Worm (Caenorhabditis elegans) whole organism, mixed stage, embryonic: Measurements from ENCODE around the gene T05A12.4.

ENCODE experiments used
- ceh-39 ChIP-seq: fragments of 150-350 bp; optimal IDR thresholded peaks from 2 replicates; lab custom pipeline; 2014; ENCODE audit warnings: missing biosample characterization, missing genetic modification characterization
- ceh-83 ChIP-seq: fragments of 200-800 bp; sonication (Bioruptor generic); optimal IDR thresholded peaks from 2 replicates; lab custom pipeline; 2018; ENCODE audit warnings: mild to moderate bottlenecking, missing genetic modification characterization, missing compliant biosample characterization
- elt-3 ChIP-seq: fragments of 150-350 bp; optimal IDR thresholded peaks from 2 replicates; lab custom pipeline; 2014; ENCODE audit warnings: missing biosample characterization, missing genetic modification characterization
- lin-13 ChIP-seq: fragments of 150-350 bp; optimal IDR thresholded peaks from 2 replicates; lab custom pipeline; 2014; ENCODE audit warnings: missing biosample characterization, missing genetic modification characterization
- mab-5 ChIP-seq: fragments of 150-350 bp; optimal IDR thresholded peaks from 2 replicates; lab custom pipeline; 2014; ENCODE audit warnings: missing biosample characterization, missing genetic modification characterization
- nhr-237 ChIP-seq: fragments of 150-350 bp; optimal IDR thresholded peaks from 2 replicates; lab custom pipeline; 2014; ENCODE audit warnings: missing biosample characterization, missing genetic modification characterization
- nhr-28 ChIP-seq: fragments of 150-350 bp; optimal IDR thresholded peaks from 2 replicates; lab custom pipeline; 2014; ENCODE audit warnings: missing biosample characterization, missing genetic modification characterization
- nhr-76 ChIP-seq: sonication (generic microtip); optimal IDR thresholded peaks from 2 replicates; lab custom pipeline; 2017; ENCODE audit warnings: missing biosample characterization, missing genetic modification characterization
- unc-39 ChIP-seq: fragments of 150-350 bp; optimal IDR thresholded peaks from 2 replicates; lab custom pipeline; 2014; ENCODE audit warnings: missing biosample characterization, missing genetic modification characterization
- unc-62 ChIP-seq: fragments of 150-350 bp; optimal IDR thresholded peaks from 2 replicates; lab custom pipeline; 2014; ENCODE audit warnings: missing biosample characterization, missing genetic modification reagents, missing genetic modification characterization
- ztf-11 ChIP-seq: fragments of 150-350 bp; optimal IDR thresholded peaks from 2 replicates; lab custom pipeline; 2014; ENCODE audit warnings: missing biosample characterization, missing genetic modification characterization

- TF ChIP-seq mab-5 (no peak), ztf-11 (tag; lab: Kevin White, UChicago) (no peak), unc-62 (no peak), lin-13 (tag; lab: Kevin White, UChicago) (no peak), unc-39 (tag; lab: Kevin White, UChicago) (no peak), nhr-28 (tag; lab: Kevin White, UChicago) (no peak), ceh-83 (GFP tag; lab: Kevin White, UChicago) (no peak), ceh-39 (tag; lab: Kevin White, UChicago) (no peak), nhr-237 (tag; lab: Kevin White, UChicago) (no peak), nhr-76 (tag; lab: Kevin White, UChicago) (no peak), elt-3 (tag; lab: Kevin White, UChicago) (no peak)
These were observed 20.0 kb upstream of the T05A12.4 start, which contains the start of gene srx-20 for ce11 chrIV:6867791-6868190.
